Fruit fly (Drosophila melanogaster) ovary, adult (tissue): ENCODE data around the gene CG43145.

Experiments
- CG17801 ChIP-seq: fragments of 200-800 bp; optimal IDR thresholded peaks from 2 replicates; lab custom pipeline; 2019; ENCODE audit warnings: missing biosample characterization, mild to moderate bottlenecking, missing genetic modification characterization, moderate library complexity; ENCODE audit not compliant: partially characterized antibody

CG43145 gene

DNA sequence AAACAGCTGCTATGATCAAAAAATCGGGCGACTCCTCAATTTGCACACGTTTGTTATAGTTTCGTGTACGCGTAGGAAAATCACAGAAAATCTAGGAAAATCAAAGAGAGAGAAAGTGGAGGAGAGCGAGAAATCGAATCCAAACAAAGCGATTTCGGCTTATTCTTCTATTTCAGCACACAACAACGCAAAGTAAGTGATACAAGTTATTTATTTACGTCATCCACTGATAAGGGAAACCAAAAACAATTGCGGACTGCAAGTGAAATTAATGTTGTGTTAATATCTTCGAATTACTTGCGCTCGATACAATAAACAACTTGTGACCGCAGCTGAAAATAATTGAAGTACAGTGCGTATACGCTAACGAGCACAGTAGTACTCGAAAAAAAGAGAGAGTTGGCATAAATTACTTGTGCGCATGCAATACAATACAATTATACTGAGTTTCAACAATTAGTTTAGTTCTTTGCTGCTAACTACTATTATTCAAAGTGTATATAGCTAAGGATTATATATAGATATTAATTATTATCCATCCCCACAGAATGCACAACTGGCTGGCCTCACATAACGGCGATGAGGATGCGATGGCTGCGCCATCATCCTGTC lies 12.0 kb downstream of the CG43145 start:
- no peak for TF ChIP-seq CG17801 (GFP tag; lab: Kevin White, UChicago)

DNA sequence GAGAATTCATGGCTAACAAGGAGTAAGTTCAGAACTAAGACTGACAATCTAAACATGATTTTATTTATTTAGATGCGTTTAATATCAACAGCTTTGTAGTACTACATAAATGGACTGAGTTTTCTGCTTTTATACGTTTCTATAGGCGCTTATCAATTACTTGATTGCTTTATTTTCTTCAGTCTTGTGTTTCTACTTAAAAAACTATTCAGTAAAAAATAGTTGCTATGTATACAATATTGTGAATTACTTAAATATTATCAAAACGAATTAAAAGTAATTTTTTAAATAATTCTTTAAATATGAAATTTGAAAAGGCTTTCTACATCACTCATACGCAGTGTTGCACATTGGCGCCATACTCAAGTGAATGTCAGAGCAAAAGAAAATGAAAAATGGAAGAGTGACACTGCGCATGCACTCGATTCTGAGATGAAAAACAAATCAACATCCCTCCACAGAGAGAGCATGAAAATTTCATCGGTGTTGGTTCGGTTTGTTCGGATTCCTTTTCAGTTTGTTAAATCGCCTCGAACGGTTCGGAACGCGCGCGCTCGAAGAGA lies 16.1 kb downstream of the CG43145 start, which contains the start of the genes lectin-24A and Shaw:
TSS of gene lectin-24A (minus strand) at position 101 of the 563 bp plus-strand sequence.
TSS of gene Shaw (plus strand) at position 513 of the 563 bp plus-strand sequence.
- no peak for TF ChIP-seq CG17801 (GFP tag; lab: Kevin White, UChicago)

DNA sequence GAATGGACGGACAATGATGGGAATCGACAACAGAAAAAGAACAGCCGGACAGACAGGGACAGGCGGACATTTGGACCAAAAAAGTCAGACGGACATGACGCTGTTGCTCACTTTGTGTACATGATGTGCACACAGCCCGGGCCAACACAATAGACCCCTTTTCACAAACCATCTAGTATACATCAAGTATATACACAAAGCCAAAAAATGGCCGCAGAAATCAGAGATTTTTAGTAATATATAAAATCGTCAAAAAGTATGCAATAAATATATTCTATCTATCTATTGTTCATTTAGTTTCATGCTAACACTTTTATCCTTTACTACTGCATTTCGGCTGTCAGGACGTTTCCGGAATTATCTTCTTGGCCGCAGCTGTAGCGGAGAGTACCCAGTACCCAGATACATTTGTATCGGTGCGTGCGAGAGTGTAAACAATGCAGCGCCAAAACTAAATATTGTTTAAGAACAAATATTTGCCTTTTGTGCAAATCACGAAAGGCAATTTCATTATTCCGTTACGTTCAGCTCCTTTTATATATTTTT lies 17.9 kb downstream of the CG43145 start:
- TF ChIP-seq CG17801 (GFP tag; lab: Kevin White, UChicago) = no peak

DNA sequence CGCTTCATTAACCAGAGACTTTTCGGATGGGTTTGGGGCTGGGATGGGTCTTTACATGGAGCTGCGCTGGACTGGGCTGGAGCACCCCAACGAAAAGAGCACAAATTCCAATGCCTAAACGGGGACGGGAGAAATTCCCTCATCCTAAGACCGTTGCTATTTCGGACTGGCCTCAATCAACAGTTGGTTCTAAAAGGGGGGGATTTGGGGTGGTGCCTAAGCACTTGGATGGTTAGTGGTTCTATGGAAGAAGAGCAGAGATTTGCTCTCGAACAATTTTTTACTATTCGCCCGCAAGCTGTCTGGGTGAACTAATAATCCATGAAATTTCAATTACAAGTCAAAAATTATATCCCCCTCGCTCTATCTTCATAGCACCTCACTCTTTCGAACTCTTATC lies 28.0 kb downstream of the CG43145 start:
- TF ChIP-seq CG17801 (GFP tag; lab: Kevin White, UChicago) = no peak

DNA sequence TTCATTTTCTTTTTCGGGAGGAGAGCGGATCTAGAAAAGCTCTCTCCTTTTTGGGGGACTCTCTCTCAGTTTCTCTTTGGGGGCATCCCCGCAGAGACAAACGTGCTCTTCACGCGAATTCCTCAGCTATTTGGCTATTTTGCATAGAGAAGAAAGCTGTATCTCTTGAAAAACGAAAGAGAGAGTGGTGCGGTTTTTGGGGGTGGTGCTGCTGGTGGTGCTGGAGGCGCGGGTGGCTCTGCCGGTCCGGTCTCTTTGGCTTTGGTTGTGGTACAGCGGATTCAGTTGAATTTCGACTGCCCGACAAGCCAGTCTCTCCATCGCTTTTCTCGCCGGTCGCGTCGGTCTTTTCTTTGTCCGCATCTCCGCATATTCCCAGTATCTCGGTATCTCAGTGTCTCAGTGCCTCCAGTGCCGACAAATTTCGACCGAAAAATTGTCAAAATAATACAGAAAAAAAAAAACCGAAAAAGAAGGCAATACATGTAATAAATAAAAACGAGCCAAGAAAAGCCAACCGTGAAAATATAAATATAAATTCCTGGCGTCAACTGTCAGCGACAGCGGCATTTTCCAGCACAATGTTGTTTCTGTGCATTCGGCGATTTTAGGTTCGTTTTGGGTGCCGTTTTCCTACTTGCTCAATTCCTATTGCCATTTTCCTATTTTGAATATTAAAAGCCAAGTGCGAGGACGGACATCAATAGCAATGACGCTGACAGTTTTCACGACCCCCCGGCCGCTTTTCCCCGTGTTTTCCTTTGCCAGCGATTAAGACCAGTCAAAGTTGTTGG lies 28.8 kb downstream of the CG43145 start, which contains the start of gene CG10019:
TSS of gene CG10019 (plus strand) at position 285 of the 794 bp plus-strand sequence.
- TF ChIP-seq CG17801 (GFP tag; lab: Kevin White, UChicago) = no peak

DNA sequence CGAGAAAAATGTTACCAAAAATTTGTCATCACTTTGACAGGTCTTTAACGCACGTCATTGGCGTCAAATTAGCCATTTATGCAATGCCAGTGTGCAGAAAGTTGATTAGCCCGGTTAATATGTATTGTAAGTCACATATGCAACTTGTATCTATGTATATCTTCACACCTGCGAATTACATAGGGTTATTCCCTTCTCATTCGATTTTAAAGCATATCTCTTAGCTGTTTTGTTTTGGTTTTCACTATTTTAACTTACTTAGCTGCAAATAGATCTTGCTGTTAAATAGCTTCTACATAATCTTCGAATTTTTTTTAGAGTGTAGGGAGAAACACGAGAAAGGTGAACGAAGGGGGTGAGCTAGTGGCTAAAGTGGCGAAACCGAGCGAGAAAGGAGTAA lies 29.4 kb downstream of the CG43145 start:
- TF ChIP-seq CG17801 (GFP tag; lab: Kevin White, UChicago) = no peak

DNA sequence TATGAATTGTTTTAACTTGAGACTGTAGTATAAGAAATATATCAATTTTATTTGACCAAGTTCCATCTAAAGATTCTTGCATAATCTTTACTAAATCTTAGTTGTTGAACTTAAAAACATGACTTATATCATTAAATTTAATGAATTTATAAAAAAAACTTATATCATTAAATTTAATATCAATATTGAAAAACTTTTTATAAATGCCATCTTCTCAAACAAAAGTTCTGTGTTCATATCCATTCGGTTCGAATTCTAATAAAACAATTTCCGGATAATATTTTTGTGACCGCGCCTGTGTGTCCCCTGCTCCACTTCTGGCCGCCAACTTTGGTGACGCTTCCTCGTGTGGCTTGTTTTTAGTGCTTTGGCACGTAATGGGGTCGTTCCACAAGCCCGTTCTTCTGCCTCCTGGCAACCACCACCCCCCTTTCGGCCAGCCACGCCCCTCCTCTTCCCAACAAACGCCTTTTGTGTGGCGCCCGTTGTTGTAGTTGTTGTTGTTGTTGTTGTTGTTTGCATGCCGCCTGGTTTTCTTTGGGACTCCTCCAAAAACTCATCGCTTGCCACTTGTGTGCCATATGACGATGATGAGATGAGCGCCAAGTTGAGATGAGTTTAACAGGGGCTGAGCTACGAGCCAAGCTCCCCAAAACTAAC lies 35.5 kb downstream of the CG43145 start:
- no peak for TF ChIP-seq CG17801 (GFP tag; lab: Kevin White, UChicago)

DNA sequence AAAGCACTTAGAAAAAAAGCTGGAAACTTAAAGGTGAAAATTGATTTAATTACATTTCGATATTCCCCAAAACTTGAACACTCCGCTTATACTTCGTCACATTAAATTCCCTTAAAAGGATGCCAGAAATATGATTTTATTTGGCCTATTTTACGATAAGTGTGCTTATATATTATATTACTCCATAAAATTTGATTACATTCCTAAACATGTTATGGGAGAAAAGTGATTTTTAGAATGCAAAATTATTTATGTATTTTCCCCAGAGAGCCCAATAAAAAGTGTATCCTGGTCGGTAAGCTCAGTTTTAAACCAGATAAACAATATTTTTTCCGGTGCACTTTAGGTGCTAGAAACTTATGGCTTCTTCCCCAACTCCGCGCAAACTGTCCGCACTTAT lies 36.1 kb downstream of the CG43145 start:
- no peak for TF ChIP-seq CG17801 (GFP tag; lab: Kevin White, UChicago)

DNA sequence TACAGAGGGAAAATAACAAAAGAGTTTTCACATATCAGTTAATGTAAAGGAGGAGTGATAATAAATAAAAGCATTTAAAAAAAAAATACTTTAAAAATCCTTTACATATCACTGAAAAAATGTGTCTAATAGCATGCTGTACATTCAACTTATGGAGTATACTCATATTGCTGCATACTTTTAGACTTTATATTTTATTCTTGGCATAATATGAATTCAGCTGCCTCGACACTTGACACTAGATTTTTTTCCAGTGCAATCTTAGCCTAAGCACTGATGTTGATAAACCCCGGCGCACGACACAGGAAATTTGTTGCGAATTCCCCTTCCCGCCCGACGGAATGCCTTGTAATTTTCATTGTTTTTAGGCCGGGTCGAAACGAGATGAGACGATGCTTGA lies 38.8 kb downstream of the CG43145 start:
- TF ChIP-seq CG17801 (GFP tag; lab: Kevin White, UChicago) = no peak

DNA sequence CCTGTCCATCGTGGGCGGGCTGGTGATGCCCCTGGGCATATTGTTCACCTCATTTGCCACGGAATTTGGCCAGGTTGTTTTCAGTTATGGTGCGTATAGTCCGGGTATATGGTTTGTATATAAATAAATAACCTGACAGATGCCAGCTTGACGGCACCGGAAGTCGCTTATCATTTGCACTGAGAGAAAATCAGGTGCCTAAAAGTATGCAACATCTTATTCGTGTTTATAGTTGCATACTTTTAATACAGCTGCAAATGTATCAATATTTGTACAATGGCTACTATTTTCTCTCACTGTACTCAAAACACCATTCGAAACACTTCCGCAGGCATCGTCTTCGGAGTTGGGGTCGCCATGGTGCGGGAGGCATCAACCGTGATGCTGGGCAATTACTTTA lies 47.1 kb downstream of the CG43145 start:
- TF ChIP-seq CG17801 (GFP tag; lab: Kevin White, UChicago) = no peak
